Worm (Caenorhabditis elegans): Measurements from ENCODE around the gene rpl-35.

Gene rpl-35

DNA sequence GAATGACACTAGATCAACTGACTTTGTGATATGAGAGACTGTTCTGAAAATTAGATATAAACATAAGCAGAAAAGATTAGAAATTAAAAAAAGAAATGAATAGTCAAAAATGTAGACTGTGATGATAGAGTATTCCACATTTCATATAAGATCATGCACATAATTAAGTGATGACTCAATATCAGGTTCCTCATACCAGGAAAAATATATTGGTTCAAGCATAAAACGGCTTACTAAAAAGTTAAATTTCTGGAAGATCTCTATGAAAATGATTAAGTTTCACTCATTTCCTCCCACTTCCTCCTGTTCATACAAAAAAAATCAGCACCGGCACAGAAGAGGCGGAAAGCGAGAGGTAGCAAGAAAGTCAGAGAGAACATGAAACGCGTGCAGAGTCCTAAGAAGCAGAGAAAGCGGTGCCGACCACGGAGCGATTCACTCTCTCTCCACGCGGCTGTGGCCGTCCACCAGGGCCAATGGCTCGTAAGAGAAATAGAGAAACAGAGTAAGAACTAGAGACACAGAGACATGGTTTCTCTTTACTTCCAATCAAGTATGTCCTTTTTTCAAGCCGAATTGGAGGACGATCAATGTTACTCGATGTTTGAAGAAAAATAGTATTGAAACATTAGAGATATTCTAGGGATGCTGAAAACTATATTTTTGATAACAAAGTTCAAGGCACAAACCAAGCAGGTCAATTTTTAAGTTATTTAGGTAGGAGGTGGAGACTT, 36.8 kb downstream of the rpl-35 start, which contains the start of the genes ZK688.5 and fahd-1 (continued):
- TF ChIP-seq nhr-90 (tag; optimal IDR thresholded peaks at IDR 0.05) (no peak), ceh-40 (GFP tag; IDR thresholded peaks at IDR 0.05) (no peak), lsy-27 (tag; optimal IDR thresholded peaks at IDR 0.05; ENCODE audit: borderline replicate concordance, insufficient read depth) (peak; percentile 71), tbp1 (GFP tag; optimal IDR thresholded peaks at IDR 0.05) (peak; percentile 45), snpc-3.4 (tag; optimal IDR thresholded peaks at IDR 0.05) (no peak), attf-3 (GFP tag; conservative IDR thresholded peaks at IDR 0.05) (0 out of 2 replicates have a peak, but pooled peaks have one; percentile 22), him-1 (tag; optimal IDR thresholded peaks at IDR 0.05) (no peak), ZK185.1 (tag; optimal IDR thresholded peaks at IDR 0.05; ENCODE audit: poor library complexity, severe bottlenecking) (peak; percentile 26), F55B11.4 (tag; optimal IDR thresholded peaks at IDR 0.05; ENCODE audit: borderline replicate concordance, insufficient read depth) (no peak), dpl-1 (GFP tag; optimal IDR thresholded peaks at IDR 0.05) (no peak), Y95B8A.8 (GFP tag; IDR thresholded peaks at IDR 0.05) (no peak), Y67H2A.10 (GFP tag; conservative IDR thresholded peaks at IDR 0.05) (no peak), madf-6 (GFP tag; IDR thresholded peaks at IDR 0.05) (peak; percentile 27; the same call in 1 of the 2 replicates), snpc-4 (GFP tag; optimal IDR thresholded peaks at IDR 0.05) (no peak), snpc-4 (tag; optimal IDR thresholded peaks at IDR 0.05) (peak in 3 of 4 experiments; percentile 2 to 48 (median 12)), mel-28 (tag; optimal IDR thresholded peaks at IDR 0.05; ENCODE audit: borderline replicate concordance) (no peak), ztf-26 (tag; optimal IDR thresholded peaks at IDR 0.05) (peak; percentile 39), C06A6.2 (GFP tag; conservative IDR thresholded peaks at IDR 0.05) (0 out of 2 replicates have a peak, but pooled peaks have one; percentile 35), lin-40 (tag; optimal IDR thresholded peaks at IDR 0.05) (peak; percentile 69), lin-26 (GFP tag; IDR thresholded peaks at IDR 0.05) (0 out of 2 replicates have a peak, but pooled peaks have one; percentile 25), zfh-2 (GFP tag; conservative IDR thresholded peaks at IDR 0.05) (no peak), ama-1 (optimal IDR thresholded peaks at IDR 0.05) (no peak), ama-1 (GFP tag; optimal IDR thresholded peaks at IDR 0.05) (no peak), let-526 (GFP tag; IDR thresholded peaks at IDR 0.05) (peak; percentile 50; the same call in 1 of the 2 replicates), rcor-1 (GFP tag; IDR thresholded peaks at IDR 0.05) (no peak; the same call in 1 of the 2 replicates)

DNA sequence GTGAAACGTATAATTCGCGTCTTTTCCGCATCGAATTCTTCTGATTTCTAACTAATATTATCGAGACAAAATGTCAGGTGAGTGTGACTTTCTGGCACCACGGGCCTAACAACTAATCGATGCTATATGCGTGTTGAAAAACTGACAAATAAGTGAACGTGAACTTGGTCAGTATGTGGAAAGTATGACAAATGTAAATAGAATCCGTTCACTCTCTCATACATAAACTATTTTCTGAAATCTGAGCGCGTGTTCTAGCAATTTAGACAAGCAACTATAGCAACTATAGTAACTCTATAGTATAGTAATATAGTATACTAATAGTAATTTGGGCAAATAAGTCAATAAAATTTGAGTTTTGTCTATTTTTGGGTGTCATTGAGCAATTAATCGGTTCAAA, 37.4 kb downstream of the rpl-35 start:
- TF ChIP-seq tbx-9 (tag; optimal IDR thresholded peaks at IDR 0.05; ENCODE audit: borderline replicate concordance): no peak
- TF ChIP-seq F55B11.4 (tag; optimal IDR thresholded peaks at IDR 0.05; ENCODE audit: borderline replicate concordance, insufficient read depth): no peak
- TF ChIP-seq die-1 (tag; optimal IDR thresholded peaks at IDR 0.05): no peak
- TF ChIP-seq K11D2.4 (GFP tag; IDR thresholded peaks at IDR 0.05): no peak
- TF ChIP-seq mes-4 (tag; optimal IDR thresholded peaks at IDR 0.05): no peak
- TF ChIP-seq B0035.1 (tag; optimal IDR thresholded peaks at IDR 0.05): no peak
- no peak for TF ChIP-seq hrde-1 (tag; optimal IDR thresholded peaks at IDR 0.05; ENCODE audit: borderline replicate concordance)
- no peak for TF ChIP-seq F49E8.2 (tag; optimal IDR thresholded peaks at IDR 0.05; ENCODE audit: insufficient read depth)
- no peak for TF ChIP-seq nhr-90 (tag; optimal IDR thresholded peaks at IDR 0.05)
- TF ChIP-seq ccch-3 (GFP tag; optimal IDR thresholded peaks at IDR 0.05): no peak
- no peak for TF ChIP-seq snpc-1.3 (tag; optimal IDR thresholded peaks at IDR 0.05; ENCODE audit: insufficient read depth)
- TF ChIP-seq hsf-1 (GFP tag; IDR thresholded peaks at IDR 0.05): no peak
